Worm (Caenorhabditis elegans) whole organism, L1 larva: ENCODE data around the gene srsx-15.

ENCODE experiments used
- aha-1 ChIP-seq: fragments of 150-350 bp; optimal IDR thresholded peaks from 2 replicates; lab custom pipeline; 2014; ENCODE audit warnings: missing biosample characterization, missing genetic modification characterization
- egl-13 ChIP-seq: sonication (generic microtip); optimal IDR thresholded peaks from 2 replicates; lab custom pipeline; 2016; ENCODE audit warnings: missing genotype, missing genetic modification reagents, missing genetic modification characterization, missing compliant biosample characterization
- nhr-11 ChIP-seq: fragments of 150-350 bp; optimal IDR thresholded peaks from 2 replicates; lab custom pipeline; 2014; ENCODE audit warnings: missing biosample characterization, missing genetic modification characterization
- nhr-71 ChIP-seq: sonication (generic microtip); optimal IDR thresholded peaks from 2 replicates; lab custom pipeline; 2016; ENCODE audit warnings: mild to moderate bottlenecking, missing genetic modification characterization, moderate library complexity, missing compliant biosample characterization
- tbx-2 ChIP-seq: sonication (generic microtip); optimal IDR thresholded peaks from 2 replicates; lab custom pipeline; 2016; ENCODE audit warnings: missing genetic modification characterization, missing compliant biosample characterization

ce11 chrIV:5652811-5653483, 29.3 kb upstream of the srsx-15 start:
- TF ChIP-seq tbx-2 (no peak), egl-13 (tag; lab: Kevin White, UChicago) (no peak), nhr-11 (tag; lab: Kevin White, UChicago) (no peak), aha-1 (tag; lab: Kevin White, UChicago) (no peak), nhr-71 (tag; lab: Kevin White, UChicago) (no peak)
